Worm (Caenorhabditis elegans) whole organism, mixed stage, embryonic: ENCODE results near the gene nspb-7.

Experiments
- blmp-1 ChIP-seq: fragments of 150-350 bp; optimal IDR thresholded peaks from 2 replicates; lab custom pipeline; 2014; ENCODE audit warnings: missing biosample characterization, missing genetic modification characterization
- ceh-39 ChIP-seq: fragments of 150-350 bp; optimal IDR thresholded peaks from 2 replicates; lab custom pipeline; 2014; ENCODE audit warnings: missing biosample characterization, missing genetic modification characterization
- elt-3 ChIP-seq: fragments of 150-350 bp; optimal IDR thresholded peaks from 2 replicates; lab custom pipeline; 2014; ENCODE audit warnings: missing biosample characterization, missing genetic modification characterization
- lin-13 ChIP-seq: fragments of 150-350 bp; optimal IDR thresholded peaks from 2 replicates; lab custom pipeline; 2014; ENCODE audit warnings: missing biosample characterization, missing genetic modification characterization
- lsy-2 ChIP-seq: fragments of 150-350 bp; optimal IDR thresholded peaks from 2 replicates; lab custom pipeline; 2014; ENCODE audit warnings: missing biosample characterization, missing genetic modification characterization
- nhr-237 ChIP-seq: fragments of 150-350 bp; optimal IDR thresholded peaks from 2 replicates; lab custom pipeline; 2014; ENCODE audit warnings: missing biosample characterization, missing genetic modification characterization
- snpc-4 ChIP-seq: fragments of 150-350 bp; optimal IDR thresholded peaks from 2 replicates; lab custom pipeline; 2014; ENCODE audit warnings: missing biosample characterization, missing genetic modification characterization
- unc-39 ChIP-seq: fragments of 150-350 bp; optimal IDR thresholded peaks from 2 replicates; lab custom pipeline; 2014; ENCODE audit warnings: missing biosample characterization, missing genetic modification characterization

ce11 chrII:14576429-14576828, 1.7 kb upstream of the nspb-7 start, which contains the start of gene C01G12.13:
- TF ChIP-seq elt-3 (no peak), blmp-1 (tag; lab: Kevin White, UChicago) (no peak), unc-39 (tag; lab: Kevin White, UChicago) (no peak), lin-13 (tag; lab: Kevin White, UChicago) (no peak), lsy-2 (no peak), ceh-39 (no peak), snpc-4 (tag; lab: Kevin White, UChicago) (no peak), nhr-237 (tag; lab: Kevin White, UChicago) (no peak)
